Fruit fly (Drosophila melanogaster) Kc167 (cell line): Measurements from ENCODE around the gene CG14668.

Experiments
- h ChIP-seq: fragments of >200 bp; optimal IDR thresholded peaks from 3 replicates; lab custom pipeline; 2018; ENCODE audit warnings: missing external identifiers
- insv ChIP-seq: fragments of >200 bp; optimal IDR thresholded peaks from 3 replicates; lab custom pipeline; 2018; ENCODE audit warnings: missing external identifiers

DNA sequence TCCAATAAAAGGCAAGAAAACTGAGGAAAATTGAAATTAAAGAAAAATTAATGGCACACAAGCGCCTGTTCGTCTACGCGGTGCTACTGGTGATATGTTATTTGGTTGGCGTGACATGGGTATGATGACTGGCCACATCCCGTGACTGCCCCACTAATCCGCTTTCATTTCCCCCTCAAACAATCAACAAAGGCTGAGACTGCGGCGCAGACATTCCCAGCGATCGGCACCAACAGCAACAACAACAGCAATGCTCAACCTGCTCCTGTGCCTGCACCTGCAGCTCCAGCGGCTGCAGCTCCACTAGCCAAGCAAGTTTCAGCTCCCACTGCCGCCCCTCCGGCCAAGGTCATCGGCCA is 32.4 kb downstream of the CG14668 start:
- TF ChIP-seq h (no peak), insv (lab: Kevin White, UChicago) (no peak)
